Worm (Caenorhabditis elegans) whole organism, midembryonic: ENCODE measurements around the gene vha-6.
"Not testable (repeated sequence)": the region's sequence is repeated elsewhere in the genome, so short reads cannot be mapped to it uniquely, and the experiment has no call there.

ENCODE experiments used
- T22C8.4 ChIP-seq: fragments of 200-800 bp; sonication (Bioruptor generic); IDR thresholded peaks from 2 replicates; pipeline ENCODE4 v1.3.6; 2022; ENCODE audit warnings: missing genetic modification characterization, missing compliant biosample characterization
- cog-1 ChIP-seq: sonication (generic microtip); optimal IDR thresholded peaks from 2 replicates; lab custom pipeline; 2016; ENCODE audit warnings: missing genetic modification characterization, missing compliant biosample characterization
- flt-1 ChIP-seq: fragments of 200-800 bp; sonication (Bioruptor generic); IDR thresholded peaks from 2 replicates; pipeline ENCODE4 v1.3.6; 2022; ENCODE audit warnings: missing genetic modification characterization, missing compliant biosample characterization
- klf-2 ChIP-seq: fragments of 200-800 bp; sonication (Bioruptor generic); conservative IDR thresholded peaks from 2 replicates; pipeline ENCODE4 v1.3.6; 2022; ENCODE audit warnings: missing genetic modification reagents, missing genetic modification characterization, missing compliant biosample characterization
- med-1 ChIP-seq: sonication (generic microtip); optimal IDR thresholded peaks from 2 replicates; lab custom pipeline; 2017; ENCODE audit warnings: missing genetic modification characterization, mild to moderate bottlenecking, missing compliant biosample characterization, antibody characterized with exemption, missing genetic modification reagents; ENCODE audit not compliant: insufficient read depth
- ref-1 ChIP-seq: fragments of 200-800 bp; sonication (Bioruptor generic); conservative IDR thresholded peaks from 2 replicates; pipeline ENCODE4 v1.3.6; 2022; ENCODE audit warnings: missing genetic modification reagents, missing genetic modification characterization, missing compliant biosample characterization
- tab-1 ChIP-seq: fragments of 200-800 bp; sonication (Bioruptor generic); IDR thresholded peaks from 2 replicates; pipeline ENCODE4 v1.3.6; 2022; ENCODE audit warnings: missing genetic modification characterization, missing compliant biosample characterization
- ztf-23 ChIP-seq: fragments of 200-800 bp; sonication (Bioruptor generic); IDR thresholded peaks from 2 replicates; pipeline ENCODE4 v1.3.6; 2022; ENCODE audit warnings: missing genetic modification reagents, missing genetic modification characterization, missing compliant biosample characterization
- ztf-29 ChIP-seq: fragments of 200-800 bp; sonication (Bioruptor generic); IDR thresholded peaks from 2 replicates; pipeline ENCODE4 v1.3.6; 2022; ENCODE audit warnings: missing genetic modification reagents, missing genetic modification characterization, missing compliant biosample characterization

The vha-6 gene

ce11 chrII:11452498-11453005, 14.3 kb upstream of the vha-6 start, which contains the start of gene rsp-2:
TSS of gene rsp-2 (minus strand) at chrII:11452955.
- no peak for TF ChIP-seq klf-2 (GFP tag; lab: Robert Waterston, UW)
- no peak for TF ChIP-seq tab-1 (GFP tag; lab: Robert Waterston, UW)

DNA sequence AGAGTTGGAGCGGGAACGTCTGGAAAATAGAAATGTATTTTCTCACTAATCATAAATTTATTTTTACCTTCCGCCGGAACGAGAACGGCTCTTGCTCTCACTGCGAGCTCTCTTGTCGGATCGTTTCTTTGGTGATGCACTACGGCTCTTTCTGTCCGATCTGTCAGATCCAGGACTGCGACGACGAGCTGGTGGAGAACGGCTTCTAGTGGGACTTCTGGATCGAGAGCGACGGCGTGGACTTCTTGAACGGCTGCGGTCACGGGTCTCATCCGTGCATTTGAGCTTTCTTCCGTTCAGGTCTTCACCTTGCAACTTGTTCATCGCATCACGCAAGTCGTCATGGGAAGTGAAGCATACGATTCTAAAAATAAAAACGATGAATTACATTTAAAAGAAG, 13.5 kb upstream of the vha-6 start:
- TF ChIP-seq flt-1 = no peak

DNA sequence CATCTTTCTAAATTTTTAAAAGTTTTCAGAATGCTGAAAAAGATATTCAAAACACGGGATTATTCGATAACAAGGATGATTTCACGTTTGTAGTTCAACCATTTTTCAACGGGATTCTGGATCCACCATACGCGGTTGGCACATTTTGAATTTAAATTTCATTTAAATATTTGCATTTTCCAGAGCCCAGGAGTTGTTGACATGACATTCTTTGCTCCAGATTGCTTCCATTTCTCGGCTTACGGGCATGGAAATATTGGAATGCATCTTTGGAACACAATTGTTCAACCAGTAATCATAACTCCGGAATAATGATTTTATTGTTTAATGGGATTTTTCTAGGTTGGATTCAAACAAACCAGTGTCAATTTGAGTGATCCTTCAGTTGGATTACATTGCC, 12.6 kb upstream of the vha-6 start:
- TF ChIP-seq cog-1 (tag; lab: Kevin White, UChicago) (no peak), ref-1 (GFP tag; lab: Robert Waterston, UW) (no peak), klf-2 (GFP tag; lab: Robert Waterston, UW) (no peak), ztf-23 (GFP tag; lab: Robert Waterston, UW) (no peak), flt-1 (no peak), ztf-29 (GFP tag; lab: Robert Waterston, UW) (no peak), tab-1 (GFP tag; lab: Robert Waterston, UW) (no peak), T22C8.4 (GFP tag; lab: Robert Waterston, UW) (no peak), med-1 (GFP tag; lab: Kevin White, UChicago) (no peak)

ce11 chrII:11448753-11449152, 10.5 kb upstream of the vha-6 start, which contains the start of gene W02B12.1:
TSS of gene W02B12.1 (plus strand) at chrII:11449021.
- TF ChIP-seq flt-1 (no peak), tab-1 (GFP tag; lab: Robert Waterston, UW) (no peak), klf-2 (GFP tag; lab: Robert Waterston, UW) (no peak), ztf-23 (GFP tag; lab: Robert Waterston, UW) (no peak), med-1 (GFP tag; lab: Kevin White, UChicago) (no peak), T22C8.4 (GFP tag; lab: Robert Waterston, UW) (no peak), ztf-29 (GFP tag; lab: Robert Waterston, UW) (no peak), ref-1 (GFP tag; lab: Robert Waterston, UW) (no peak)

ce11 chrII:11444973-11445372, 6.7 kb upstream of the vha-6 start, which contains the start of gene W02B12.13:
TSS of gene W02B12.13 (plus strand) at chrII:11445273.
- TF ChIP-seq med-1 (GFP tag; lab: Kevin White, UChicago) = no peak
- TF ChIP-seq tab-1 (GFP tag; lab: Robert Waterston, UW) = no peak

DNA sequence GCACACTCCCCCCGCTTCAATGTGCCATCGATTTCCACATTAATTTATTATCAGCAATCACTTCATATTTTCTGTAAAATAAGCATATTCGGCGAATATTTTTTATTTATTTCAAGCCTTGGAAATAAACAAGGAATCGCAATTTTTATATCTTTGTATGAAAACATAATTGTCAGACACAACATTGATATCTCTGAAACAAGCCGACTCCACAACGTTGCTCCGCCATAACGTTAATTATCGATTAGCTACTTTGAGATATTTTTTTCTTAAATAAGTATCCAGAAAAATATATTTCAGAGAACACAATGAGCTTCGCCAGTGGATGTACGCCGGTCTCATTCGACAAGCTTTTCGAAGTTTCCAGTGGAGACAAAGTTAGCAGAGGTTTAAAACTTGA, 5.6 kb upstream of the vha-6 start, which contains the start of gene adbp-1:
adbp-1 (plus strand) TSS at position 301 of the 400 bp plus-strand sequence.
- TF ChIP-seq flt-1 (no peak), ztf-29 (GFP tag; lab: Robert Waterston, UW) (no peak), T22C8.4 (GFP tag; lab: Robert Waterston, UW) (no peak), klf-2 (GFP tag; lab: Robert Waterston, UW) (no peak), cog-1 (tag; lab: Kevin White, UChicago) (no peak), tab-1 (GFP tag; lab: Robert Waterston, UW) (no peak), ztf-23 (GFP tag; lab: Robert Waterston, UW) (no peak), ref-1 (GFP tag; lab: Robert Waterston, UW) (no peak), med-1 (GFP tag; lab: Kevin White, UChicago) (no peak)

DNA sequence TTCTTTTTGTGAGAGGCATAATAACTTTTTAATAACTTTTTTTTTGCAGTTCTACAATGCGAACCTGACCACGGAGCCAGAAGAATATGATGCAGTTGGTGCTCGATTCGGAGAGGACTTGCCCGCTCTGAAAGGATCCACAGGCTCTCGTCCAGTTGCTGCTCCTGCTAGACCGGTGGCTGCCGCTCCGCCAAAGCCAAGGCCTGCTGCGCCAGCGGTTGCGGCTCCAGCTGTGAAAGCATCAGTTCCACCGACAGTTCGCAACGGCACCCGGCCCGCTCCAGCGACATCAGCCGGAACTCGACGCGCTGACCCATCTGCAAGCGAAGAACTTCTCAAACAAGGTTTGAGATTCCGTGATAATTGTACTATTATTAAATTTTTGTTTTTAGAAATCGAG, 4.9 kb upstream of the vha-6 start:
- TF ChIP-seq ztf-23 (GFP tag; lab: Robert Waterston, UW) (no peak), tab-1 (GFP tag; lab: Robert Waterston, UW) (no peak), T22C8.4 (GFP tag; lab: Robert Waterston, UW) (no peak), klf-2 (GFP tag; lab: Robert Waterston, UW) (no peak), ztf-29 (GFP tag; lab: Robert Waterston, UW) (no peak), cog-1 (tag; lab: Kevin White, UChicago) (no peak)

DNA sequence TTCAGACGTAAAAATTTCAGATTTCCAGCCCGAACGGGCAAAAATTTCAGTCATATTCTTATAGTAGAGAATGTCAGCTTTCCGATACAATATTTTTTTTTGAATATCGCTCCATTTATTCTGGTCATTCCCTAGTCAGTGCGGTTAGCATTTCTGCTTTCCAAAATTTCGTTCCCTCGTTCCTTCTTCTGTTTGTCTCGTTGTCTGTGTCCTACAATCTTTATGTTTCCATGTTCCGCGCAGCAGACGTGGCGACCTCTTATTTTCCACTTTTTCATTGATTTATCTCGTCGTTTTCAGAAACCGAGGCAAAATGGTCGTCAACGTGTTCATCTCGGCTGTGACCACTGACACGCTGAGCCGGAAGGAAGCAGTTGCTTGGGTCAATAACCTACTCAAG, 4.2 kb upstream of the vha-6 start, which contains the start of gene ebp-2:
ebp-2 (plus strand) TSS at position 301 of the 400 bp plus-strand sequence.
- TF ChIP-seq tab-1, T22C8.4, klf-2 (GFP tag; lab: Robert Waterston, UW): not testable (repeated sequence)

- peak; percentile 16 for TF ChIP-seq cog-1 (tag; lab: Kevin White, UChicago)
- TF ChIP-seq ref-1 (GFP tag; lab: Robert Waterston, UW) = no peak
These were observed 2.0 kb upstream of the vha-6 start, which contains the start of gene VW02B12L.2 for ce11 chrII:11440265-11440664. TSS of gene VW02B12L.2 (minus strand) at chrII:11440329.

DNA sequence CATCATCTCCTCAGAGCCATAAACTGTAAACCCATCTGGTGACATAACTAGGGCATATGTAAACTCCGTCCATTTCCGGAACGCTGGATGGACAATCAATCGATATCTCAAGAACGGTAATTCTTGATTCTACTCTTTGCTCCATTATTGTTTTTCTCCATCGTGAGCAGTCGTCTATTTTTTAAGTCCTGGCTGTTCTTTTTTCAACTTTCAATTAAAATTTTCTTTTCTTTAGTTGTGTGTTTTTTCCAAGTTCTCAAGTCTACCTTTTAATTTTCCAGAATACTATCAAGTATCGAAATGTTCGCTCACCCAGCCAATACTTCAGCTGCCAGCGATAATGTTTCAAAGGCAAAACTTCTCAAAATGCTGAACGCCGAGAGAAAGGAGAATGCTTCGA, 4.3 kb downstream of the vha-6 start, which contains the start of gene C05D12.5:
C05D12.5 (plus strand) TSS at position 301 of the 400 bp plus-strand sequence.
- no peak for TF ChIP-seq med-1 (GFP tag; lab: Kevin White, UChicago)
- no peak for TF ChIP-seq cog-1 (tag; lab: Kevin White, UChicago)
- TF ChIP-seq klf-2 (GFP tag; lab: Robert Waterston, UW) = no peak

ce11 chrII:11431584-11431983, 6.7 kb downstream of the vha-6 start, which contains the start of gene C05D12.4:
TSS of gene C05D12.4 (plus strand) at chrII:11431884.
- no peak for TF ChIP-seq flt-1
